In the genomic region with DNA sequence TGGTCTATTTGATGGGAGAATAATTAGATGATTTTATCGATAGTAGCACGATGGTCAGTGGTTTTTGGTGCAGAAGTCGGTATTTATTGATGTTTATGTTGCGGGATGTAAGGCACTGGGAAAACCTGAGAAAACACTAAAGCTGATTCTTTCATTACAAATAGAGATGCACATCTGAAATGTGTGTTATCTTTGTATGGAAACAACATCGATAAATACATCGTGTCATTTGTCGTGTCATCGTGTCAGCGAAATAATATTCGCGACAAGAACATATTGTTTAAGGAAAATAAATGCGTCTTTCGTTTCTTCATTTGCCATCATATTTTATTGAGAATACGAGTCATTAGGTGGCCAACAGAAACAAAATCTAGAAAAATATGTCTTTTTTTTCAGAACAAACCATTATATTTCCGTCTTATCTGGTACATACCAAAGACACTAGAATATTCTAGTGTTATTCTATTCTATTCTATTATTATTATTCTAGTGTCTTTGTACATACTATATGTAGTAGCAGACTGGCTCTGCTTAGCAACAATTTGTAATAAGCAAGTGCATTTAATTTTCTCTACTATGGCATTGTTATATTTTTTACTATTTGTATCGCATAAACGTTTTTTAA, we compare ENCODE assay signal across 3 fruit fly cellular contexts.
TF ChIP-seq lines count a peak whose summit lies in the region.

A gene (minus strand): TSS at position 177 of the 625 bp plus-strand sequence.

TF ChIP-seq in whole organism, adult, 20 proteins besides CTCF, POLR2A, EP300 and RAD21 (continued from another document):
- TF ChIP-seq CG1620 (GFP tag; optimal IDR thresholded peaks at IDR 0.05; lab: Kevin White, UChicago) (no peak), Clk (GFP tag; optimal IDR thresholded peaks at IDR 0.05; lab: Kevin White, UChicago) (no peak), CG11617 (GFP tag; optimal IDR thresholded peaks at IDR 0.05; lab: Kevin White, UChicago) (no peak)

TF ChIP-seq in whole organism, embryonic, 481 proteins besides CTCF, POLR2A, EP300 and RAD21 (continued from another document and continues in another):
- TF ChIP-seq H2.0 (GFP tag; IDR thresholded peaks at IDR 0.05; lab: Robert Waterston, UW), result no peak
- 0 out of 3 replicates have a peak, but pooled peaks have one; percentile 47 for TF ChIP-seq CG2199 (GFP tag; IDR thresholded peaks at IDR 0.05; lab: Robert Waterston, UW)
- peak; percentile 4 for TF ChIP-seq sug (tag; optimal IDR thresholded peaks at IDR 0.05; lab: Kevin White, UChicago)
- no peak for TF ChIP-seq Six4 (GFP tag; optimal IDR thresholded peaks at IDR 0.05; lab: Kevin White, UChicago)
- peak; percentile 56 for TF ChIP-seq gfzf (GFP tag; optimal IDR thresholded peaks at IDR 0.05; lab: Kevin White, UChicago)
- TF ChIP-seq luna (GFP tag; optimal IDR thresholded peaks at IDR 0.05; lab: Kevin White, UChicago), result no peak
- peak; percentile 67 for TF ChIP-seq sens (GFP tag; lab: Kevin White, UChicago)
- TF ChIP-seq CG2116 (GFP tag; optimal IDR thresholded peaks at IDR 0.05; lab: Kevin White, UChicago), result peak; percentile 43
- TF ChIP-seq shn (GFP tag; optimal IDR thresholded peaks at IDR 0.05; lab: Kevin White, UChicago), result no peak
- no peak for TF ChIP-seq CG9727 (GFP tag; optimal IDR thresholded peaks at IDR 0.05; lab: Kevin White, UChicago)
- no peak for TF ChIP-seq CG12299 (tag; optimal IDR thresholded peaks at IDR 0.05; lab: Kevin White, UChicago)
- TF ChIP-seq sc (optimal IDR thresholded peaks at IDR 0.05; lab: Kevin White, UChicago), result no peak
- TF ChIP-seq sc (GFP tag; optimal IDR thresholded peaks at IDR 0.05; lab: Kevin White, UChicago), result no peak
- no peak for TF ChIP-seq vfl (GFP tag; optimal IDR thresholded peaks at IDR 0.05; lab: Kevin White, UChicago)
- TF ChIP-seq CG14860 (GFP tag; IDR thresholded peaks at IDR 0.05; lab: Robert Waterston, UW; ENCODE audit: partially characterized antibody), result peak; percentile 89
- TF ChIP-seq CG14710 (tag; optimal IDR thresholded peaks at IDR 0.05; lab: Kevin White, UChicago), result peak; percentile 42
- TF ChIP-seq CG10267 (tag; optimal IDR thresholded peaks at IDR 0.05; lab: Kevin White, UChicago), result peak; percentile 23
- TF ChIP-seq CG15514 (GFP tag; optimal IDR thresholded peaks at IDR 0.05; lab: Kevin White, UChicago), result peak; percentile 34
- no peak for TF ChIP-seq CG1529 (GFP tag; optimal IDR thresholded peaks at IDR 0.05; lab: Kevin White, UChicago)
- TF ChIP-seq CG13894 (tag; optimal IDR thresholded peaks at IDR 0.05; lab: Kevin White, UChicago), result peak; percentile 60
- peak; percentile 92 for TF ChIP-seq Scr (GFP tag; IDR thresholded peaks at IDR 0.05; lab: Robert Waterston, UW; ENCODE audit: partially characterized antibody)
- no peak for TF ChIP-seq CG4328 (GFP tag; optimal IDR thresholded peaks at IDR 0.05; lab: Kevin White, UChicago)
- TF ChIP-seq Hey (tag; optimal IDR thresholded peaks at IDR 0.05; lab: Kevin White, UChicago), result no peak
- TF ChIP-seq Sox100B (GFP tag; optimal IDR thresholded peaks at IDR 0.05; lab: Kevin White, UChicago), result no peak
- TF ChIP-seq CG11695 (GFP tag; IDR thresholded peaks at IDR 0.05; lab: Robert Waterston, UW), result no peak
- peak; percentile 19; the same call in 1 of the 4 replicates for TF ChIP-seq Gug (GFP tag; IDR thresholded peaks at IDR 0.05; lab: Robert Waterston, UW)
- peak; percentile 89 for TF ChIP-seq Doc3 (GFP tag; IDR thresholded peaks at IDR 0.05; lab: Robert Waterston, UW; ENCODE audit: partially characterized antibody)
- peak; percentile 77 for TF ChIP-seq Ets97D (GFP tag; optimal IDR thresholded peaks at IDR 0.05; lab: Kevin White, UChicago)
- no peak for TF ChIP-seq CG11723 (GFP tag; optimal IDR thresholded peaks at IDR 0.05; lab: Kevin White, UChicago)
- peak; percentile 86 for TF ChIP-seq inv (GFP tag; IDR thresholded peaks at IDR 0.05; lab: Robert Waterston, UW; ENCODE audit: partially characterized antibody)
- peak; percentile 55 for TF ChIP-seq MBD-R2 (GFP tag; IDR thresholded peaks at IDR 0.05; lab: Robert Waterston, UW)
- peak; percentile 42 for TF ChIP-seq CG12659 (GFP tag; optimal IDR thresholded peaks at IDR 0.05; lab: Kevin White, UChicago)
- TF ChIP-seq mld (GFP tag; IDR thresholded peaks at IDR 0.05; lab: Robert Waterston, UW; ENCODE audit: partially characterized antibody), result peak; percentile 79
- TF ChIP-seq CG7963 (GFP tag; IDR thresholded peaks at IDR 0.05; lab: Robert Waterston, UW; ENCODE audit: partially characterized antibody), result peak; percentile 78
- peak; percentile 4 for TF ChIP-seq kah (GFP tag; optimal IDR thresholded peaks at IDR 0.05; lab: Kevin White, UChicago)
- TF ChIP-seq CG9797 (GFP tag; optimal IDR thresholded peaks at IDR 0.05; lab: Kevin White, UChicago), result peak; percentile 48
- no peak for TF ChIP-seq CG30431 (GFP tag; optimal IDR thresholded peaks at IDR 0.05; lab: Kevin White, UChicago)
- peak; percentile 45; the same call in 1 of the 2 replicates for TF ChIP-seq E2f2 (GFP tag; IDR thresholded peaks at IDR 0.05; lab: Robert Waterston, UW)
- TF ChIP-seq CG16779 (GFP tag; IDR thresholded peaks at IDR 0.05; lab: Robert Waterston, UW), result no peak
- no peak for TF ChIP-seq CG11247 (GFP tag; IDR thresholded peaks at IDR 0.05; lab: Robert Waterston, UW)
- TF ChIP-seq stwl (tag; optimal IDR thresholded peaks at IDR 0.05; lab: Kevin White, UChicago), result peak; percentile 83
- TF ChIP-seq Trl (optimal IDR thresholded peaks at IDR 0.05; lab: Kevin White, UChicago), result no peak
- no peak for TF ChIP-seq Trl (GFP tag; optimal IDR thresholded peaks at IDR 0.05; lab: Kevin White, UChicago)
- TF ChIP-seq hth (optimal IDR thresholded peaks at IDR 0.05; lab: Kevin White, UChicago), result no peak
- peak; percentile 90 for TF ChIP-seq knrl (GFP tag; IDR thresholded peaks at IDR 0.05; lab: Robert Waterston, UW; ENCODE audit: partially characterized antibody)
- TF ChIP-seq Dll (GFP tag; IDR thresholded peaks at IDR 0.05; lab: Robert Waterston, UW; ENCODE audit: partially characterized antibody), result peak; percentile 90
- no peak for TF ChIP-seq CG7928 (GFP tag; optimal IDR thresholded peaks at IDR 0.05; lab: Kevin White, UChicago)
- no peak for TF ChIP-seq CG10979 (tag; optimal IDR thresholded peaks at IDR 0.05; lab: Kevin White, UChicago)
- TF ChIP-seq CG15011 (GFP tag; optimal IDR thresholded peaks at IDR 0.05; lab: Kevin White, UChicago), result no peak
- TF ChIP-seq pzg (GFP tag; optimal IDR thresholded peaks at IDR 0.05; lab: Kevin White, UChicago), result peak; percentile 56
- no peak for TF ChIP-seq Fer2 (tag; optimal IDR thresholded peaks at IDR 0.05; lab: Kevin White, UChicago)
- TF ChIP-seq CG9932 (GFP tag; IDR thresholded peaks at IDR 0.05; lab: Robert Waterston, UW), result peak; percentile 57
- peak; percentile 53 for TF ChIP-seq CG1603 (tag; optimal IDR thresholded peaks at IDR 0.05; lab: Kevin White, UChicago)
- peak; percentile 59 for TF ChIP-seq MESR4 (GFP tag; optimal IDR thresholded peaks at IDR 0.05; lab: Kevin White, UChicago)
- no peak for TF ChIP-seq bigmax (GFP tag; optimal IDR thresholded peaks at IDR 0.05; lab: Kevin White, UChicago)
- TF ChIP-seq nmo (GFP tag; optimal IDR thresholded peaks at IDR 0.05; lab: Kevin White, UChicago), result peak; percentile 29
- no peak for TF ChIP-seq caup (GFP tag; optimal IDR thresholded peaks at IDR 0.05; lab: Kevin White, UChicago; ENCODE audit: severe bottlenecking)
- peak; percentile 71; the same call in 1 of the 4 replicates for TF ChIP-seq chinmo (GFP tag; IDR thresholded peaks at IDR 0.05; lab: Robert Waterston, UW; ENCODE audit: partially characterized antibody)
- no peak for TF ChIP-seq CG3281 (GFP tag; optimal IDR thresholded peaks at IDR 0.05; lab: Kevin White, UChicago)

TF ChIP-seq in whole organism, prepupa, 60 proteins besides CTCF, POLR2A, EP300 and RAD21 (continued from another document):
- TF ChIP-seq fd59A (GFP tag; optimal IDR thresholded peaks at IDR 0.05; lab: Kevin White, UChicago) (no peak), OdsH (GFP tag; optimal IDR thresholded peaks at IDR 0.05; lab: Kevin White, UChicago) (no peak), Lpt (GFP tag; optimal IDR thresholded peaks at IDR 0.05; lab: Kevin White, UChicago) (no peak), CG10669 (GFP tag; optimal IDR thresholded peaks at IDR 0.05; lab: Kevin White, UChicago) (no peak), CG9139 (GFP tag; optimal IDR thresholded peaks at IDR 0.05; lab: Kevin White, UChicago) (no peak), salr (GFP tag; optimal IDR thresholded peaks at IDR 0.05; lab: Kevin White, UChicago) (no peak), Gug (GFP tag; IDR thresholded peaks at IDR 0.05; lab: Robert Waterston, UW) (no peak), Met (GFP tag; optimal IDR thresholded peaks at IDR 0.05; lab: Kevin White, UChicago) (no peak), eg (GFP tag; IDR thresholded peaks at IDR 0.05; lab: Robert Waterston, UW) (no peak), svp (GFP tag; lab: Kevin White, UChicago) (peak; percentile 62), CG34406 (GFP tag; optimal IDR thresholded peaks at IDR 0.05; lab: Kevin White, UChicago) (no peak), ss (GFP tag; optimal IDR thresholded peaks at IDR 0.05; lab: Kevin White, UChicago) (no peak), CG8632 (GFP tag; optimal IDR thresholded peaks at IDR 0.05; lab: Kevin White, UChicago) (no peak), Sox14 (GFP tag; optimal IDR thresholded peaks at IDR 0.05; lab: Kevin White, UChicago) (peak; percentile 14), CG7368 (GFP tag; optimal IDR thresholded peaks at IDR 0.05; lab: Kevin White, UChicago) (no peak), net (GFP tag; optimal IDR thresholded peaks at IDR 0.05; lab: Kevin White, UChicago) (no peak), cyc (GFP tag; optimal IDR thresholded peaks at IDR 0.05; lab: Kevin White, UChicago) (no peak), achi (GFP tag; optimal IDR thresholded peaks at IDR 0.05; lab: Kevin White, UChicago) (peak; percentile 58), dsx (GFP tag; optimal IDR thresholded peaks at IDR 0.05; lab: Kevin White, UChicago; ENCODE audit: poor library complexity, severe bottlenecking) (peak; percentile 44), CG32006 (GFP tag; optimal IDR thresholded peaks at IDR 0.05; lab: Kevin White, UChicago) (no peak), CG3919 (GFP tag; optimal IDR thresholded peaks at IDR 0.05; lab: Kevin White, UChicago) (peak; percentile 30)
